Worm (Caenorhabditis elegans) whole organism, mixed stage, embryonic: ENCODE data around the gene pitr-1.

Source experiments
- blmp-1 ChIP-seq: fragments of 150-350 bp; optimal IDR thresholded peaks from 2 replicates; lab custom pipeline; 2014; ENCODE audit warnings: missing biosample characterization, missing genetic modification characterization
- ceh-39 ChIP-seq: fragments of 150-350 bp; optimal IDR thresholded peaks from 2 replicates; lab custom pipeline; 2014; ENCODE audit warnings: missing biosample characterization, missing genetic modification characterization
- ces-1 ChIP-seq: fragments of 150-350 bp; optimal IDR thresholded peaks from 2 replicates; lab custom pipeline; 2014; ENCODE audit warnings: missing biosample characterization, missing genetic modification reagents, missing genetic modification characterization
- elt-1 ChIP-seq: sonication (generic microtip); optimal IDR thresholded peaks from 2 replicates; lab custom pipeline; 2017; ENCODE audit warnings: missing genetic modification characterization, mild to moderate bottlenecking, missing compliant biosample characterization, antibody characterized with exemption, moderate library complexity, borderline replicate concordance; ENCODE audit not compliant: insufficient read depth
- elt-3 ChIP-seq: fragments of 150-350 bp; optimal IDR thresholded peaks from 2 replicates; lab custom pipeline; 2014; ENCODE audit warnings: missing biosample characterization, missing genetic modification characterization
- mab-5 ChIP-seq: fragments of 150-350 bp; optimal IDR thresholded peaks from 2 replicates; lab custom pipeline; 2014; ENCODE audit warnings: missing biosample characterization, missing genetic modification characterization
- mep-1 ChIP-seq: fragments of 150-350 bp; optimal IDR thresholded peaks from 2 replicates; lab custom pipeline; 2017; ENCODE audit warnings: missing biosample characterization, missing genetic modification reagents, missing genetic modification characterization, inconsistent platforms
- mls-2 ChIP-seq: sonication (generic microtip); optimal IDR thresholded peaks from 2 replicates; lab custom pipeline; 2016; ENCODE audit warnings: mild to moderate bottlenecking, missing genetic modification characterization, moderate library complexity, missing compliant biosample characterization
- nhr-12 ChIP-seq: fragments of 150-350 bp; optimal IDR thresholded peaks from 2 replicates; lab custom pipeline; 2014; ENCODE audit warnings: missing biosample characterization, missing genetic modification characterization
- nhr-28 ChIP-seq: fragments of 150-350 bp; optimal IDR thresholded peaks from 2 replicates; lab custom pipeline; 2014; ENCODE audit warnings: missing biosample characterization, missing genetic modification characterization
- nhr-76 ChIP-seq: sonication (generic microtip); optimal IDR thresholded peaks from 2 replicates; lab custom pipeline; 2017; ENCODE audit warnings: missing biosample characterization, missing genetic modification characterization
- sptf-1 ChIP-seq: sonication (generic microtip); optimal IDR thresholded peaks from 2 replicates; lab custom pipeline; 2017; ENCODE audit warnings: mild to moderate bottlenecking, missing genetic modification characterization, moderate library complexity, missing compliant biosample characterization
- unc-120 ChIP-seq: sonication (generic microtip); optimal IDR thresholded peaks from 2 replicates; lab custom pipeline; 2017; ENCODE audit warnings: missing genetic modification characterization, missing compliant biosample characterization; ENCODE audit not compliant: poor library complexity, severe bottlenecking
- ztf-11 ChIP-seq: fragments of 150-350 bp; optimal IDR thresholded peaks from 2 replicates; lab custom pipeline; 2014; ENCODE audit warnings: missing biosample characterization, missing genetic modification characterization

ce11 chrIV:7428998-7429397, 35.1 kb downstream of the pitr-1 start:
- no peak for TF ChIP-seq sptf-1 (tag; lab: Kevin White, UChicago)
- no peak for TF ChIP-seq mls-2
- no peak for TF ChIP-seq elt-1 (tag; lab: Kevin White, UChicago)
- no peak for TF ChIP-seq blmp-1 (tag; lab: Kevin White, UChicago)
- TF ChIP-seq nhr-76 (tag; lab: Kevin White, UChicago): no peak
- TF ChIP-seq elt-3 (tag; lab: Kevin White, UChicago): no peak
- no peak for TF ChIP-seq ceh-39
- no peak for TF ChIP-seq nhr-28 (tag; lab: Kevin White, UChicago)
- TF ChIP-seq mab-5: no peak
- TF ChIP-seq ces-1 (GFP tag; lab: Kevin White, UChicago): no peak
- TF ChIP-seq unc-120: peak; percentile 57
- TF ChIP-seq mep-1: no peak
- TF ChIP-seq nhr-12: no peak
- no peak for TF ChIP-seq ztf-11 (tag; lab: Kevin White, UChicago)
